Worm (Caenorhabditis elegans) whole organism, L3 larva: ENCODE measurements around the gene swp-1.

Source experiments
- daf-12 ChIP-seq: fragments of 150-350 bp; optimal IDR thresholded peaks from 2 replicates; lab custom pipeline; 2014; ENCODE audit warnings: missing biosample characterization, missing genetic modification reagents, missing genetic modification characterization
- egl-27 ChIP-seq: sonication (generic microtip); optimal IDR thresholded peaks from 4 replicates; lab custom pipeline; 2017; ENCODE audit warnings: missing biosample characterization, missing genetic modification reagents, missing genetic modification characterization
- egl-5 ChIP-seq: fragments of 150-350 bp; optimal IDR thresholded peaks from 2 replicates; lab custom pipeline; 2017; ENCODE audit warnings: missing biosample characterization, missing genetic modification reagents, missing genetic modification characterization, inconsistent platforms
- elt-2 ChIP-seq: sonication (generic microtip); optimal IDR thresholded peaks from 2 replicates; lab custom pipeline; 2016; ENCODE audit warnings: missing genetic modification reagents, mild to moderate bottlenecking, missing genetic modification characterization, missing compliant biosample characterization
- elt-3 ChIP-seq, 3 experiments: fragments of 150-350 bp in 1 of 3; sonication (generic microtip) in 2 of 3; optimal IDR thresholded peaks; 2 replicates in 2 of 3; 4 replicates in 1 of 3; lab custom pipeline; 2014 to 2017; ENCODE audit warnings: missing biosample characterization in 3 of 3, missing genetic modification characterization in 3 of 3
- nhr-23 ChIP-seq: fragments of 150-350 bp; optimal IDR thresholded peaks from 2 replicates; lab custom pipeline; 2014; ENCODE audit warnings: missing biosample characterization, missing genetic modification reagents, missing genetic modification characterization
- nhr-25 ChIP-seq: sonication (generic microtip); optimal IDR thresholded peaks from 2 replicates; lab custom pipeline; 2017; ENCODE audit warnings: missing biosample characterization, missing genetic modification characterization
- nhr-28 ChIP-seq: fragments of 150-350 bp; optimal IDR thresholded peaks from 2 replicates; lab custom pipeline; 2014; ENCODE audit warnings: missing biosample characterization, missing genetic modification characterization
- nhr-67 ChIP-seq: fragments of 150-350 bp; optimal IDR thresholded peaks from 2 replicates; lab custom pipeline; 2014; ENCODE audit warnings: missing biosample characterization, missing genetic modification characterization
- pqm-1 ChIP-seq: fragments of 150-350 bp; optimal IDR thresholded peaks from 2 replicates; lab custom pipeline; 2017; ENCODE audit warnings: missing biosample characterization, missing genetic modification characterization, inconsistent platforms
- sea-2 ChIP-seq: fragments of 150-350 bp; sonication (generic microtip); optimal IDR thresholded peaks from 4 replicates; lab custom pipeline; 2014; ENCODE audit warnings: missing biosample characterization, missing genetic modification reagents, missing genetic modification characterization
- unc-39 ChIP-seq: sonication (generic microtip); optimal IDR thresholded peaks from 4 replicates; lab custom pipeline; 2017; ENCODE audit warnings: missing biosample characterization, missing genetic modification characterization

DNA sequence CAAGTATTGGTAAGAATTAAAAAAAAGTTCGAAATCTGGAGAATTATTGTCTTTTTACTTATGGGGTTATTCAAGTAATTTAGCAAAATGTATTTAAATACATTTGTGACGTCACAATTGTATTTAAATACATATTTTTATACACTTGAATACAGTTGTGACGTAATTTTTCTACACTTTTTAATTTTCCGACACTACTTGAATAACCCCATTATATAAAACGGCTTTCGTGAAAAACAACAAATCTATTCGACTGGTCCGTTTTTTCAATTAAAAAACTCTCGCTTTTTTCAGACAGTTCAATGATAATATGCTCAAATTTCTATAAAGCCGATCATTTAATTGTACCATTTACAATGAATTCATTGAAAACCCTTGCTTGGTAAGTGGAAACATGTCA, 45.2 kb upstream of the swp-1 start:
- TF ChIP-seq sea-2 (GFP tag; lab: Kevin White, UChicago), result no peak
- no peak for TF ChIP-seq egl-5
- no peak for TF ChIP-seq daf-12 (tag; lab: Kevin White, UChicago)
- TF ChIP-seq nhr-23 (tag; lab: Kevin White, UChicago), result no peak
- TF ChIP-seq elt-2 (tag; lab: Kevin White, UChicago), result no peak
- no peak for TF ChIP-seq unc-39
- TF ChIP-seq nhr-28 (tag; lab: Kevin White, UChicago), result no peak
- no peak for TF ChIP-seq elt-3 (tag; optimal IDR thresholded peaks at IDR 0.05; lab: Kevin White, UChicago)
- TF ChIP-seq pqm-1 (tag; lab: Kevin White, UChicago), result no peak
- no peak for TF ChIP-seq egl-27
- no peak for TF ChIP-seq nhr-25 (tag; lab: Kevin White, UChicago)
- TF ChIP-seq nhr-67 (tag; lab: Kevin White, UChicago), result no peak
